Fruit fly (Drosophila melanogaster) whole organism, embryonic: Measurements from ENCODE around the gene CG17929.

ENCODE experiments used
- Adf1 ChIP-seq: fragments of 200-800 bp; sonication (Bioruptor generic); IDR thresholded peaks from 2 replicates; pipeline ENCODE4 v1.3.6; 2022; ENCODE audit warnings: missing biosample characterization, missing genetic modification characterization
- CG10209 ChIP-seq: fragments of 200-800 bp; sonication (Bioruptor generic); optimal IDR thresholded peaks from 3 replicates; lab custom pipeline; 2017; ENCODE audit warnings: missing biosample characterization, mild to moderate bottlenecking, missing genetic modification characterization, missing genetic modification reagents
- CG10321 ChIP-seq: fragments of 200-800 bp; sonication (Bioruptor generic); IDR thresholded peaks from 2 replicates; pipeline ENCODE4 v1.3.6; 2022; ENCODE audit warnings: missing biosample characterization, missing genetic modification characterization
- CG10979 ChIP-seq: fragments of 200-800 bp; sonication (Bioruptor generic); optimal IDR thresholded peaks from 2 replicates; lab custom pipeline; 2018; ENCODE audit warnings: missing biosample characterization, mild to moderate bottlenecking, missing genetic modification characterization, moderate library complexity
- CG11456 ChIP-seq: fragments of 200-800 bp; sonication (Bioruptor generic); IDR thresholded peaks from 3 replicates; pipeline ENCODE4 v1.3.6; 2022; ENCODE audit warnings: missing biosample characterization, missing genetic modification characterization
- CG14710 ChIP-seq: fragments of 200-800 bp; sonication (Bioruptor generic); optimal IDR thresholded peaks from 3 replicates; lab custom pipeline; 2019; ENCODE audit warnings: missing biosample characterization, mild to moderate bottlenecking, missing genetic modification characterization, moderate library complexity
- CG15696 ChIP-seq: fragments of 200-800 bp; sonication (Bioruptor generic); optimal IDR thresholded peaks from 2 replicates; lab custom pipeline; 2019; ENCODE audit warnings: missing biosample characterization, mild to moderate bottlenecking, missing genetic modification characterization, moderate library complexity
- CG1603 ChIP-seq: fragments of 200-800 bp; sonication (Bioruptor generic); optimal IDR thresholded peaks from 2 replicates; lab custom pipeline; 2019; ENCODE audit warnings: missing biosample characterization, mild to moderate bottlenecking, missing genetic modification characterization, moderate library complexity
- CG16813 ChIP-seq: fragments of 200-800 bp; sonication (Bioruptor generic); IDR thresholded peaks from 3 replicates; pipeline ENCODE4 v1.3.6; 2022; ENCODE audit warnings: missing biosample characterization, missing genetic modification characterization; ENCODE audit not compliant: partially characterized antibody
- CG17328 ChIP-seq: fragments of 200-800 bp; sonication (Bioruptor generic); IDR thresholded peaks from 2 replicates; pipeline ENCODE4 v1.3.6; 2022; ENCODE audit warnings: missing biosample characterization, missing genetic modification characterization
- CG17385 ChIP-seq: fragments of 200-800 bp; sonication (Bioruptor generic); optimal IDR thresholded peaks from 3 replicates; lab custom pipeline; 2018; ENCODE audit warnings: missing biosample characterization, mild to moderate bottlenecking, missing genetic modification characterization
- CG17802 ChIP-seq: fragments of 200-800 bp; sonication (Bioruptor generic); optimal IDR thresholded peaks from 2 replicates; lab custom pipeline; 2018; ENCODE audit warnings: missing biosample characterization, mild to moderate bottlenecking, missing genetic modification characterization, moderate library complexity
- CG18476 ChIP-seq: fragments of 200-800 bp; sonication (Bioruptor generic); optimal IDR thresholded peaks from 2 replicates; lab custom pipeline; 2016; ENCODE audit warnings: missing biosample characterization, mild to moderate bottlenecking, missing genetic modification characterization
- CG2712 ChIP-seq: fragments of 200-800 bp; optimal IDR thresholded peaks from 3 replicates; lab custom pipeline; 2019; ENCODE audit warnings: missing biosample characterization, mild to moderate bottlenecking, missing genetic modification characterization, moderate library complexity
- CG2875 ChIP-seq: fragments of 200-800 bp; sonication (Bioruptor generic); optimal IDR thresholded peaks from 2 replicates; lab custom pipeline; 2017; ENCODE audit warnings: missing biosample characterization, mild to moderate bottlenecking, missing genetic modification characterization, missing genetic modification reagents
- CG3163 ChIP-seq: fragments of 200-800 bp; sonication (Bioruptor generic); optimal IDR thresholded peaks from 3 replicates; lab custom pipeline; 2016; ENCODE audit warnings: missing biosample characterization, missing genetic modification characterization
- CG32772 ChIP-seq: fragments of 200-800 bp; sonication (Bioruptor generic); IDR thresholded peaks from 2 replicates; pipeline ENCODE4 v1.3.6; 2022; ENCODE audit warnings: missing biosample characterization, missing genetic modification characterization
- CG3407 ChIP-seq: fragments of 200-800 bp; sonication (Bioruptor generic); optimal IDR thresholded peaks from 2 replicates; lab custom pipeline; 2018; ENCODE audit warnings: missing biosample characterization, mild to moderate bottlenecking, missing genetic modification characterization
- CG4820 ChIP-seq: fragments of 200-800 bp; sonication (Bioruptor generic); optimal IDR thresholded peaks from 3 replicates; lab custom pipeline; 2016; ENCODE audit warnings: missing biosample characterization, missing genetic modification characterization
- CG6254 ChIP-seq: fragments of 200-800 bp; sonication (Bioruptor generic); optimal IDR thresholded peaks from 3 replicates; lab custom pipeline; 2017; ENCODE audit warnings: mild to moderate bottlenecking, missing biosample characterization, missing genetic modification reagents, missing genetic modification characterization
- CG6654 ChIP-seq: fragments of 200-800 bp; sonication (Bioruptor generic); optimal IDR thresholded peaks from 2 replicates; lab custom pipeline; 2017; ENCODE audit warnings: missing biosample characterization, mild to moderate bottlenecking, missing genetic modification characterization
- CG9437 ChIP-seq: fragments of 200-800 bp; sonication (Bioruptor generic); optimal IDR thresholded peaks from 2 replicates; lab custom pipeline; 2018; ENCODE audit warnings: missing biosample characterization, mild to moderate bottlenecking, missing genetic modification characterization
- Camta ChIP-seq: fragments of 200-800 bp; sonication (Bioruptor generic); optimal IDR thresholded peaks from 2 replicates; lab custom pipeline; 2016; ENCODE audit warnings: missing biosample characterization, missing genetic modification characterization
- Fer1 ChIP-seq: fragments of 200-800 bp; sonication (Bioruptor generic); optimal IDR thresholded peaks from 2 replicates; lab custom pipeline; 2017; ENCODE audit warnings: missing biosample characterization, mild to moderate bottlenecking, missing genetic modification characterization
- HHEX ChIP-seq: fragments of 200-800 bp; sonication (Bioruptor generic); optimal IDR thresholded peaks from 3 replicates; lab custom pipeline; 2017; ENCODE audit warnings: missing biosample characterization, mild to moderate bottlenecking, missing genetic modification characterization, missing genetic modification reagents
- HLH3B ChIP-seq: fragments of 200-800 bp; sonication (Bioruptor generic); IDR thresholded peaks from 2 replicates; pipeline ENCODE4 v1.3.6; 2022; ENCODE audit warnings: missing biosample characterization, missing genetic modification characterization
- Lim3 ChIP-seq: fragments of 200-800 bp; sonication (Bioruptor generic); IDR thresholded peaks from 2 replicates; pipeline ENCODE4 v1.3.6; 2022; ENCODE audit warnings: missing biosample characterization, missing genetic modification characterization
- Max ChIP-seq: fragments of 200-800 bp; sonication (Bioruptor generic); optimal IDR thresholded peaks from 2 replicates; lab custom pipeline; 2016; ENCODE audit warnings: missing biosample characterization, mild to moderate bottlenecking, missing genetic modification characterization
- Trl ChIP-seq, 3 experiments: fragments of >200 bp in 2 of 3; fragments of 200-800 bp in 1 of 3; sonication (Bioruptor generic) in 1 of 3; optimal IDR thresholded peaks; 2 replicates in 1 of 3; 3 replicates in 2 of 3; lab custom pipeline; 2016 to 2017; ENCODE audit warnings: missing biosample characterization in 1 of 3, missing genetic modification characterization in 1 of 3
- Usf ChIP-seq: fragments of 200-800 bp; sonication (Bioruptor generic); optimal IDR thresholded peaks from 2 replicates; lab custom pipeline; 2017; ENCODE audit warnings: missing genotype, missing biosample characterization, missing genetic modification characterization
- Xrp1 ChIP-seq: fragments of 200-800 bp; sonication (Bioruptor generic); IDR thresholded peaks from 2 replicates; pipeline ENCODE4 v1.3.6; 2022; ENCODE audit warnings: missing biosample characterization, missing genetic modification characterization
- ac ChIP-seq: fragments of 200-800 bp; sonication (Bioruptor generic); optimal IDR thresholded peaks from 3 replicates; lab custom pipeline; 2017; ENCODE audit warnings: missing biosample characterization, mild to moderate bottlenecking, missing genetic modification characterization
- btn ChIP-seq: fragments of 200-800 bp; sonication (Bioruptor generic); optimal IDR thresholded peaks from 2 replicates; lab custom pipeline; 2016; ENCODE audit warnings: missing biosample characterization, missing genetic modification characterization
- crc ChIP-seq: fragments of 200-800 bp; sonication (Bioruptor generic); optimal IDR thresholded peaks from 2 replicates; lab custom pipeline; 2016; ENCODE audit warnings: missing biosample characterization, missing genetic modification characterization
- dpn ChIP-seq, 2 experiments: fragments of 200-800 bp; sonication (Bioruptor generic); optimal IDR thresholded peaks; 3 replicates each; lab custom pipeline; 2016; ENCODE audit warnings: missing biosample characterization in 2 of 2, missing genetic modification characterization in 2 of 2
- eve ChIP-seq, 2 experiments: fragments of >200 bp; optimal IDR thresholded peaks; 2 replicates each; lab custom pipeline; 2017; ENCODE audit warnings: missing biosample characterization in 2 of 2, missing genetic modification characterization in 2 of 2
- ind ChIP-seq: fragments of 200-800 bp; sonication (Bioruptor generic); optimal IDR thresholded peaks from 3 replicates; lab custom pipeline; 2016; ENCODE audit warnings: missing biosample characterization, missing genetic modification characterization
- kni ChIP-seq: fragments of 200-800 bp; sonication (Bioruptor generic); optimal IDR thresholded peaks from 3 replicates; lab custom pipeline; 2017; ENCODE audit warnings: mild to moderate bottlenecking, missing biosample characterization, missing genetic modification reagents, missing genetic modification characterization
- luna ChIP-seq: fragments of 200-800 bp; sonication (Bioruptor generic); optimal IDR thresholded peaks from 2 replicates; lab custom pipeline; 2016; ENCODE audit warnings: missing biosample characterization, missing genetic modification characterization
- nau ChIP-seq: fragments of 200-800 bp; sonication (Bioruptor generic); optimal IDR thresholded peaks from 3 replicates; lab custom pipeline; 2017; ENCODE audit warnings: missing biosample characterization, mild to moderate bottlenecking, missing genetic modification characterization, missing genetic modification reagents
- pfk ChIP-seq: fragments of 200-800 bp; sonication (Bioruptor generic); optimal IDR thresholded peaks from 2 replicates; lab custom pipeline; 2018; ENCODE audit warnings: missing biosample characterization, mild to moderate bottlenecking, missing genetic modification characterization, moderate library complexity
- ro ChIP-seq: fragments of 200-800 bp; sonication (Bioruptor generic); IDR thresholded peaks from 2 replicates; pipeline ENCODE4 v1.3.6; 2022; ENCODE audit warnings: missing biosample characterization, missing genetic modification characterization
- so ChIP-seq: fragments of 200-800 bp; sonication (Bioruptor generic); IDR thresholded peaks from 3 replicates; pipeline ENCODE4 v1.3.6; 2022; ENCODE audit warnings: missing biosample characterization, missing genetic modification characterization
- sqz ChIP-seq: fragments of 200-800 bp; sonication (Bioruptor generic); optimal IDR thresholded peaks from 3 replicates; lab custom pipeline; 2018; ENCODE audit warnings: missing biosample characterization, mild to moderate bottlenecking, missing genetic modification characterization
- sr ChIP-seq: fragments of 200-800 bp; sonication (Bioruptor generic); IDR thresholded peaks from 3 replicates; pipeline ENCODE4 v1.3.6; 2022; ENCODE audit warnings: missing biosample characterization, missing genetic modification characterization
- vnd ChIP-seq: fragments of 200-800 bp; sonication (Bioruptor generic); IDR thresholded peaks from 3 replicates; pipeline ENCODE4 v1.3.6; 2022; ENCODE audit warnings: missing biosample characterization, missing genetic modification characterization; ENCODE audit not compliant: partially characterized antibody
- z ChIP-seq: fragments of 200-800 bp; sonication (Bioruptor generic); IDR thresholded peaks from 3 replicates; pipeline ENCODE4 v1.3.6; 2022; ENCODE audit warnings: missing biosample characterization, missing genetic modification characterization

Gene CG17929

DNA sequence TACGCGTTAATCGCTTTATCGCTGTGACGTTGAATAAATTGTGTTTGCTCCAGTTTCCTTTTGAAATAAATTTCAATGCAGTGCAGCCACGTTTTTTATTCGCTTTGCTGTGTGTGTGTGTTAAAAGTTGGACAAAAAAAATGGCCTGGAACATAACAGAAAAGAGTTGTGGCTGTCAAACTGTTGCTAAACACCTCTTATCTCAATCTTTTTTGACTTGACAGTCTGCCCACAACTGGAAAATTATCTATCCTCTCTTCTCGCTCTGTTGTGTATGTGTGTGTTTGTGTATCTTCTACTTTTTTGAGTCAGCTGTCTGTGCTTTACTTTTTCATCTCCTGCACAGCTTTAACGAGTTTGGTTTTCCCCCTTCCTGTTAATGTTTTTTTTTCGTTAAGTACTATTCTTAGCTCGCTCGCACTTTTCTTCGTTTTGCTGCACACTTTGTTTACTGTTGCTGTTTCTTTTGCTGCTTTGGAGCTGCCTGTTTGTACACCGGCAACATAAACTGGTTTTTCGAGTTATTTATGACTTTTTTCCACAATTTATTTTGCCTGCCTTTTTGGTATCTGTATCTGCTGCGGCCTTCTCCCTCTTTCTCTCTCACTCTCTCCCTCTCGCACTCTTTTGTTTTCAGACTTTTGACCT lies 44.1 kb upstream of the CG17929 start (continued):
- TF ChIP-seq CG9437 (GFP tag; lab: Kevin White, UChicago) (no peak), CG3163 (GFP tag; lab: Kevin White, UChicago) (no peak), CG32772 (GFP tag; lab: Robert Waterston, UW) (peak; percentile 42; the same call in 1 of the 2 replicates), ind (GFP tag; lab: Kevin White, UChicago) (no peak), CG16813 (GFP tag; lab: Robert Waterston, UW) (no peak), z (GFP tag; lab: Robert Waterston, UW) (peak; percentile 40; the same call in 1 of the 3 replicates), HLH3B (GFP tag; lab: Robert Waterston, UW) (no peak), Trl (optimal IDR thresholded peaks at IDR 0.05; lab: Kevin White, UChicago) (peak in 1 of 2 experiments; percentile 8), Trl (GFP tag; optimal IDR thresholded peaks at IDR 0.05; lab: Kevin White, UChicago) (no peak), Max (GFP tag; lab: Kevin White, UChicago) (no peak), eve (GFP tag; optimal IDR thresholded peaks at IDR 0.05; lab: Kevin White, UChicago) (peak in 1 of 2 experiments; percentile 58), Usf (no peak), CG6654 (peak; percentile 97), CG17328 (peak; percentile 19; the same call in 1 of the 2 replicates), CG6254 (GFP tag; lab: Kevin White, UChicago) (no peak), dpn (GFP tag; optimal IDR thresholded peaks at IDR 0.05; lab: Kevin White, UChicago) (no peak), sqz (peak; percentile 45), Xrp1 (peak; percentile 12; the same call in 1 of the 2 replicates), CG11456 (no peak)

DNA sequence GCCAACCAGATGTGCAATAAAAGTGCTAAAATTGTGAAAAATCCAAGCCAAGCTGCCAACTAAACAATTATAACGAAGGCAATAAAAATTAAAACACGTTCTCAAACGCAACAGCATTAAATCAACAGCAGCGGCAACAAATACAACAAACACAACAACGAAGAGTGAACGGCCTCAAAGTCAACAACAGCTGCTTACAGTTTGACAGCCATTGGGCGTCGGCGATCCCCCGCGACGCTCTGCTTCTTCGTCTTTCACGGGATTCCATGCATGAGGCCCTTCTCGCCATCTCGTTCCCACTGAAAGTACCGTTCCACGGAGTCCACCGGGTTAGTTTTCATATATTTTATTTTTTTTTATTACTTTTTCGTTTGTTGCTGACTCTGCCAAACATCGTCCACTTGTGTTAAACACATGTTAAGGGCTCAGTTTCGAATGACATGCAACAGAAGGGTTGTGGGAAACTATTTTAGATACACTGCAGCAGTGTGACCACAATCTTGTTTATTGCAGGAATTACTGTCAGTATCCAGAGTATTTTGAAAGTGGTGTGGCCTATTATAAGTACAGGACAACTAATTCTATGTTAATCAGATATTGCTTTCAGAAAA lies 43.1 kb upstream of the CG17929 start:
- TF ChIP-seq CG14710 (tag; lab: Kevin White, UChicago) (peak; percentile 96), luna (no peak), so (GFP tag; lab: Robert Waterston, UW) (0 out of 3 replicates have a peak, but pooled peaks have one; percentile 14), crc (no peak), kni (GFP tag; lab: Kevin White, UChicago) (peak; percentile 81), btn (GFP tag; lab: Kevin White, UChicago) (no peak), pfk (peak; percentile 43), HHEX (GFP tag; lab: Kevin White, UChicago) (no peak), Adf1 (GFP tag; lab: Robert Waterston, UW) (no peak), CG10321 (GFP tag; lab: Robert Waterston, UW) (peak; percentile 32; the same call in 1 of the 2 replicates), CG32772 (GFP tag; lab: Robert Waterston, UW) (peak; percentile 28; the same call in 1 of the 2 replicates), CG10209 (peak; percentile 29), CG2875 (no peak), vnd (GFP tag; lab: Robert Waterston, UW) (no peak), sqz (peak; percentile 76), z (GFP tag; lab: Robert Waterston, UW) (peak; percentile 66; the same call in 2 of the 3 replicates), sr (peak; percentile 28; the same call in 1 of the 3 replicates), nau (GFP tag; lab: Kevin White, UChicago) (peak; percentile 15), CG18476 (peak; percentile 1), ac (peak; percentile 36), Fer1 (GFP tag; lab: Kevin White, UChicago) (no peak), CG4820 (GFP tag; lab: Kevin White, UChicago) (peak; percentile 11), CG3407 (GFP tag; lab: Kevin White, UChicago) (peak; percentile 25), CG2712 (tag; lab: Kevin White, UChicago) (peak; percentile 26), CG1603 (tag; lab: Kevin White, UChicago) (peak; percentile 6), CG17385 (GFP tag; lab: Kevin White, UChicago) (peak; percentile 81), CG10979 (peak; percentile 11), CG17802 (tag; lab: Kevin White, UChicago) (peak; percentile 2), CG15696 (peak; percentile 10), ro (no peak), Lim3 (no peak), Camta (GFP tag; lab: Kevin White, UChicago) (no peak)
